Fruit fly (Drosophila melanogaster): ENCODE data around the gene Spn28Dc.
"Not testable (repeated sequence)": the region's sequence is repeated elsewhere in the genome, so short reads cannot be mapped to it uniquely, and the experiment has no call there.

The Spn28Dc gene

DNA sequence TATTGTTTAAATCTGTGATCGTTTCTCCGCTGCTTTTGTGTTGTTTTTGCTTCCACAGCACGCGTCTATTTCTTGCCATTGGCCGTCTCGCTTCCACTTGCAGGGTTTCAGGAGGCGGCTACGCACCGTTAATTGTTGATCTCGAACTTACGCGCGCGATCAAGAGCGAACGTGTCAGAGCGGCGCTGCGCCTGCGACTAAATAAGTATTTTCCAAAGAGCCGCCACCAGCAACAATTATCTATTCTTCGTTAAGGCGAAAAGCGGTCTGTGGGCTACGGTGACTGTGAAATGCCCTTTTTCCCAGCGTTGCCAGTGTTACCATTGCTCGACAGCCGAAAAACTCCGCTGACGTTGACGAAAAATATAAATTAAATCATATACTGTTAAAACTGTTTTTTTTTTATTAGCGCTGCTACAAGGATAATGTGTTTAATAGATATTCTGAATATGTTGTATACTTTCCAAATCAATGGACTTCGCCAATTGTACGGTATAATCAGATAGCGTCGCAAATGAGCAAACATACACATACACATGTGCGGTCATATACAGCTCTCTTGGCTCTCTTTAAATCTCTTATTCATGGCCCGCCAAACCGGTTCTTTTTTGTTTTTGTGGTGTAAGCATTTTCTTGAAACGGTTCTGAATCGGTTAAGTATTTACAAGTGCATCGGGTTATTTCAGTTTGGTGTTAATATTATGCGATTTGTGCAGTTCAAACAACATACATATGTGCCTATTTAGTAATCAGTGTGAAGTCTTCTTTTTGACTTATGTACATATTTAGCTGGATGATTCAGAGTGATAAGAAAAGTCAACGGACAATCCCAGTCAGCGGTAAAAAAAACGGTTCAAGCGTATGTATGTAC is 12.8 kb downstream of the Spn28Dc start, which contains the start of gene pes:
Gene pes, minus strand, starts transcription at position 201 of the 871 bp plus-strand sequence.
- TF ChIP-seq Dll (optimal IDR thresholded peaks at IDR 0.05): no peak
- TF ChIP-seq usp (GFP tag; optimal IDR thresholded peaks at IDR 0.05): no peak
- no peak for TF ChIP-seq psq (optimal IDR thresholded peaks at IDR 0.05)
- no peak for TF ChIP-seq pan (optimal IDR thresholded peaks at IDR 0.05)
- TF ChIP-seq CG8478 (optimal IDR thresholded peaks at IDR 0.05): no peak
- no peak for TF ChIP-seq EcR (GFP tag; optimal IDR thresholded peaks at IDR 0.05)

dm6 chr2L:7993062-7993685 is 13.8 kb downstream of the Spn28Dc start:
- TF ChIP-seq Dll (optimal IDR thresholded peaks at IDR 0.05): no peak
- no peak for TF ChIP-seq usp (GFP tag; optimal IDR thresholded peaks at IDR 0.05)
- TF ChIP-seq pan (optimal IDR thresholded peaks at IDR 0.05): no peak
- TF ChIP-seq psq (optimal IDR thresholded peaks at IDR 0.05): no peak
- no peak for TF ChIP-seq CG8478 (optimal IDR thresholded peaks at IDR 0.05)
- no peak for TF ChIP-seq EcR (GFP tag; optimal IDR thresholded peaks at IDR 0.05)

DNA sequence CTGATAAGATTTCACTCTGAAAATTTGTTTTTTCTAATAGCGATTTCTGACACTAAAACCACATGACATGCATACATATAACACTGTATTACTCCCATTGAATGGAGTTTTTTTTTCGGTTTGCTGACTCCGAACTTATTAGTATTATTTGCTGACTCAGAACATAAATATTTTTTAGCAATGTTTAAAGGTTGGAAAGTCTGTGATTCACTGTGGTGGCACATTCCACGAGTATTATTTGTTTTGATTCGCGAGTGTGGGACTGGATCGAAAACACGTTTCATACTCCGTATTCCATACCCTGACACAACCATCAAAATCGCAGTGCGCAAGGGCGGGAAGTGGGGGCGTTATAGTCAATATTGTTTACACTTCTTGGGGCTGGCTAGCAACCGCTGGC is 14.4 kb downstream of the Spn28Dc start:
- TF ChIP-seq psq (optimal IDR thresholded peaks at IDR 0.05) (no peak), CG8478 (optimal IDR thresholded peaks at IDR 0.05) (no peak), EcR (GFP tag; optimal IDR thresholded peaks at IDR 0.05) (no peak), usp (GFP tag; optimal IDR thresholded peaks at IDR 0.05) (no peak), Dll (optimal IDR thresholded peaks at IDR 0.05) (no peak), pan (optimal IDR thresholded peaks at IDR 0.05) (no peak)

DNA sequence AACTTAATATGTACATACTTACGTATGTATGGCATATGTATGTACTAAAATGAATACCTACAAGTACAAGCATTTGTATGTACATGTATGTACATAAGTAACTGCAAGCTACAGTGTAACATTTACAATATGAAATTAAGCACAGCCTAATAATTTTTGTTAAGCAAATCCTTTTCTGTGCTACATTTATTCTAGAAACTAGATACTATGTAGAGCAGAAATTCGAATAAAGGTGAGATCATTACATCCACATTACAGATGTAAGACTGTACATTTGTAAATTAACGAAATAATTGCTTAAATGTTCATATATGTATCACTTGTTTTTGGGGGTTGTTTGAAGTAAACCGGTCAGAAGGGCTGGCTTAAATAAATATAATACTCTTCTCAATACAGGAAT is 15.1 kb downstream of the Spn28Dc start:
- TF ChIP-seq pan (optimal IDR thresholded peaks at IDR 0.05) (no peak), CG8478 (optimal IDR thresholded peaks at IDR 0.05) (no peak), usp (GFP tag; optimal IDR thresholded peaks at IDR 0.05) (no peak), psq (optimal IDR thresholded peaks at IDR 0.05) (no peak), Dll (optimal IDR thresholded peaks at IDR 0.05) (no peak), EcR (GFP tag; optimal IDR thresholded peaks at IDR 0.05) (no peak)

DNA sequence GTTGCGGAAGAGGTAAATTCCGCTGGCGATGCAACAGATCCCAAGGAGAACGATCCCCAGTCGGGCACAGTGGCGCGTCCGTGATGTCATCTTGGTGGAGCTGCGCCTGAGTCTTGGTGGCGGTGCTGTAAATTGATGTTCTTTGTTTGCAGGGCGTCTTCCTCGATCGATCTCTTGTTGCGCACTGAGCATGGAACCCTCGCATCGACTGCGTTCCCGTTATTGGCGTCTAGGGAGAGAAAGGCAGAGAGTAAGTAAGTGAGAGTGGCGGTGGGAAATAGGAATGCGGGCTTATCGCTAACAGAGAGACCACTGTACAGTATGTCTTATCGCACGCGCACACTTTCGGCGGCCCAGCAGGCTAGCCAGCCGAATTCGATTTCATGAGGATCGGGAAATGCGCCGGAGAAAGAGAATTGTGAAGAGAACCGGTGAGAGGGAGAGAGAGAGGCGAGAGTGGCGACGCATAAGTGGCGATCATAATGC is 15.6 kb downstream of the Spn28Dc start:
- TF ChIP-seq Dll (optimal IDR thresholded peaks at IDR 0.05) (peak; percentile 93), usp (GFP tag; optimal IDR thresholded peaks at IDR 0.05) (no peak), pan (optimal IDR thresholded peaks at IDR 0.05) (no peak), EcR (GFP tag; optimal IDR thresholded peaks at IDR 0.05) (no peak), CG8478 (optimal IDR thresholded peaks at IDR 0.05) (no peak), psq (optimal IDR thresholded peaks at IDR 0.05) (no peak)

DNA sequence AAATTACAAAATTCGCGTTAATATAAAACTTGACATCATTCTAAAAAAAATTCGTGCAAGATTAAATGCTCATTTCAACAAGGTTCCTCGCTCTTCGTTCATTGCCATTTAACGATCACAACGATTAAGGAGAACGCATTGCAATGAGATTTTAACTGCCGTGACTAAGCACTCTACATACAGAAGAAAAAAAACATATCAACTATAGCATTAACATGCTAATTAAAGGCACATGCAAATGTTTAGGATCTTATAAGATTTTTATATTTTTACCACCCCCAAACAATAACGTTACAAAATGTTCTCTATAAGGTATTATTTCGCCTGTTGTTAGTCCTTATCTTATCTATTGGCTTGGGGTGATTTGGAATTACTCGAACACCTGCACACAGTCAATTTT is 16.3 kb downstream of the Spn28Dc start:
- TF ChIP-seq EcR (GFP tag; optimal IDR thresholded peaks at IDR 0.05): no peak
- no peak for TF ChIP-seq CG8478 (optimal IDR thresholded peaks at IDR 0.05)
- TF ChIP-seq Dll (optimal IDR thresholded peaks at IDR 0.05): no peak
- no peak for TF ChIP-seq usp (GFP tag; optimal IDR thresholded peaks at IDR 0.05)
- TF ChIP-seq pan (optimal IDR thresholded peaks at IDR 0.05): no peak

DNA sequence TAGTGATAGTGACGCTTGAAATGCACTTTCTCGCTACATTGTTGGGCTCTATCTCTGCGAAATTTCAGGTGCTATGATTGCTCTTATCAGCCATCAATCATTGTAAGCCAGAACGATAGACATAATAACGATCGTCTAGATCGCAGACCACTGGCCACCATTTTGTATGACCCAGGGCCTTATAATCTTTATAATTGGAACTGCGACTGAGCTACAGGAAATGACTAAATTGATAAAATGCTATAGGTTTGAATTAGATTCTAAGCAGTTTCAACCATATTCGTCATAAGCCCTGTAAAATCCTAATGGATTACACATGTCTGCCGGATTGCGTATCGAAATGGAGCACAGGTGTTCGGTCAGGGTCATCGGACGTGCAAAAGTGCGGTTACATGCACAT is 17.1 kb downstream of the Spn28Dc start:
- TF ChIP-seq psq (optimal IDR thresholded peaks at IDR 0.05) (no peak), pan (optimal IDR thresholded peaks at IDR 0.05) (no peak), Dll (optimal IDR thresholded peaks at IDR 0.05) (no peak), CG8478 (optimal IDR thresholded peaks at IDR 0.05) (no peak), usp (GFP tag; optimal IDR thresholded peaks at IDR 0.05) (no peak), EcR (GFP tag; optimal IDR thresholded peaks at IDR 0.05) (no peak)

DNA sequence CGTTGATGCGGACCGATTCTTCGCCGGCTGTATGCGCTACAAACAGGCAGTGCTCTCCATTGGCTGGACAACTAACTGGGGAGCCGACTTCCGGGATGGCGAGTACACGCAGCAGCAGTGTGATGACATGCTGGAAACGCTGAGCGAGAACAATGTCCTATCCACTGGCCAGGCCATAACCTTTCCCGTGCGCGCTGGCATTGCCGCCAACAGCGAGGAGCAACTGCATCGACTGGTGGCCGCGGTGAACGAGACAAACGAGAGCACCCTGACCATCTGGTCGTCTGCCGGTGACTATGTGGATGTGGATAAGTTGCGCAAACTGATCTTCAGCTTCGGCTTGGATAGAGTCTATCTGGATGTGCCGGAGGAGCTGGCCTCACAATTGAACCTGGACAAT is 20.8 kb downstream of the Spn28Dc start:
- TF ChIP-seq usp (GFP tag; optimal IDR thresholded peaks at IDR 0.05) (no peak), pan (optimal IDR thresholded peaks at IDR 0.05) (no peak), CG8478 (optimal IDR thresholded peaks at IDR 0.05) (no peak), psq (optimal IDR thresholded peaks at IDR 0.05) (no peak), EcR (GFP tag; optimal IDR thresholded peaks at IDR 0.05) (no peak), Dll (optimal IDR thresholded peaks at IDR 0.05) (no peak)

DNA sequence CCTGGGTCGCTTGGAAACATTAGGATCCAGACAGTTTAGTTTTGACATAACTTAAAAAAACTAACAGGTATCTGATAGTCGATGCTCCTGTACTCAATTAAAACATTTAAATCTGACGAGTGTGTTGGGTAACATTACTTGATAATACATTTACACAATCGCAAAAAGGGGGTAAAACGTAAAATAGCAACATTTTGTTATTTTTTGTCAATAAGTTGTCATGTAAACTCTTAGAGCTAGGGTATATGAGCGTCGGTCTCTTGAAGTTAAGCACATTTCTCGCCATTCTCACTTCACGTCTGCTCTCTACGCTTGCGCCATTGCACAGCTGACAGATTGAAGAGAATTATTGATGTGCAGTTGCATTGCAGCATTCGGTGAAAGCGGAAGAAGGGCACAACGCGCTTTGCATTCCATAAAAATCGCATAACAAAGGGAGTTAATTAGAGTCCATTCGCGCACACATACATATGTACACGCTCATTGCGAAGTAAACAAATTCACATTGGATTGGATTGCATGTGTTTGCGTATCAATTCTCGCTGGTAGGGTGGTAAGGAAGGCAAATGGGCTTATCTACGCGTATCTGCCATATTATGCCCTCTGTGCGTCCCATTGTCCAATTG is 22.0 kb downstream of the Spn28Dc start:
- TF ChIP-seq psq (optimal IDR thresholded peaks at IDR 0.05): no peak
- no peak for TF ChIP-seq Dll (optimal IDR thresholded peaks at IDR 0.05)
- TF ChIP-seq usp (GFP tag; optimal IDR thresholded peaks at IDR 0.05): no peak
- TF ChIP-seq pan (optimal IDR thresholded peaks at IDR 0.05): no peak
- no peak for TF ChIP-seq EcR (GFP tag; optimal IDR thresholded peaks at IDR 0.05)

DNA sequence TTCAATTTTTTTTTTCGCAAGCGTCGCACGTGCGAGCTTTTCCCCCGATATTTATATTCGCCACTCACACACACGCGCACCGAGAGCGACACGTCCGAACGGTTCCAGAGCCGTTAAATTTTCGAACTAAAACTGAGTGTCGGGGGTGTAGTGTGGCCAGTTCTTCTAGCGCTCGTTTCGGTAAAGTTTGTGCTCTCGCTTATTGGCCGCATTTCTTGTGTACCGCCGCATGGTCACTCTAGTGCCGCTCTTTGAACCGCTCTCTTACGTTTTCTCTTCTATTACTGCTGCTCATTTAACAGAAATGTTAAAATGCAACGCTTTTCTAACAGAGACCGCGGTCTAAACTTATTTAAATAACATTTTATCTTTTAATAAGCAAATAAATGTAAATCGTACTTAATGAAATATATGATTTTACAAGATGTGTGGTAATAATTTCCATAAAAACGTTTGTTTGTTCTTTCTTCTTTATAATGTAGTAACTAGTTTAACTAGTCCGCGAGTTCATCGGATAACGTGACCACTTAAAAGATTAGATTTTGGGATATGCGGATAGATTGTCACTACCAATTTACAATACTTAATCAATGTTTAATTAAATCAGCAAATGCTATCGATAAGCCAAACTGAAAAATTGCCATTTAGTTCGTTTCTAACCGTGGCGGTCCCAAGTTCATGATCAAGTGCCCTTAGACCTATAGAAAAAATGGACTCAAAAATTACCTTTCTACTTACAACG is 22.8 kb downstream of the Spn28Dc start, which contains the start of gene Snoo:
Gene Snoo, minus strand, starts transcription at position 138 of the 742 bp plus-strand sequence.
- no peak for TF ChIP-seq pan (optimal IDR thresholded peaks at IDR 0.05)

- not testable (repeated sequence) for TF ChIP-seq EcR (GFP tag; optimal IDR thresholded peaks at IDR 0.05); pan (optimal IDR thresholded peaks at IDR 0.05); psq (optimal IDR thresholded peaks at IDR 0.05)
Observed at dm6 chr2L:7983646-7984045, 23.4 kb downstream of the Spn28Dc start, which contains the start of gene CG7231. Gene CG7231, plus strand, starts transcription at chr2L:7983946.

Measured in whole organism.